Worm (Caenorhabditis elegans) whole organism, mixed stage, embryonic: ENCODE results near the gene die-1.

Experiments used
- ces-1 ChIP-seq: fragments of 150-350 bp; optimal IDR thresholded peaks from 2 replicates; lab custom pipeline; 2014; ENCODE audit warnings: missing biosample characterization, missing genetic modification reagents, missing genetic modification characterization
- lin-13 ChIP-seq: fragments of 150-350 bp; optimal IDR thresholded peaks from 2 replicates; lab custom pipeline; 2014; ENCODE audit warnings: missing biosample characterization, missing genetic modification characterization
- mep-1 ChIP-seq: fragments of 150-350 bp; optimal IDR thresholded peaks from 2 replicates; lab custom pipeline; 2017; ENCODE audit warnings: missing biosample characterization, missing genetic modification reagents, missing genetic modification characterization, inconsistent platforms
- nhr-12 ChIP-seq: fragments of 150-350 bp; optimal IDR thresholded peaks from 2 replicates; lab custom pipeline; 2014; ENCODE audit warnings: missing biosample characterization, missing genetic modification characterization
- nhr-237 ChIP-seq: fragments of 150-350 bp; optimal IDR thresholded peaks from 2 replicates; lab custom pipeline; 2014; ENCODE audit warnings: missing biosample characterization, missing genetic modification characterization
- nhr-28 ChIP-seq: fragments of 150-350 bp; optimal IDR thresholded peaks from 2 replicates; lab custom pipeline; 2014; ENCODE audit warnings: missing biosample characterization, missing genetic modification characterization
- sem-2 ChIP-seq: fragments of 200-800 bp; sonication (Bioruptor generic); optimal IDR thresholded peaks from 2 replicates; lab custom pipeline; 2018; ENCODE audit warnings: mild to moderate bottlenecking, missing genetic modification characterization, missing compliant biosample characterization
- snpc-4 ChIP-seq: fragments of 150-350 bp; optimal IDR thresholded peaks from 2 replicates; lab custom pipeline; 2014; ENCODE audit warnings: missing biosample characterization, missing genetic modification characterization
- unc-120 ChIP-seq: sonication (generic microtip); optimal IDR thresholded peaks from 2 replicates; lab custom pipeline; 2017; ENCODE audit warnings: missing genetic modification characterization, missing compliant biosample characterization; ENCODE audit not compliant: poor library complexity, severe bottlenecking
- unc-39 ChIP-seq: fragments of 150-350 bp; optimal IDR thresholded peaks from 2 replicates; lab custom pipeline; 2014; ENCODE audit warnings: missing biosample characterization, missing genetic modification characterization
- ztf-11 ChIP-seq: fragments of 150-350 bp; optimal IDR thresholded peaks from 2 replicates; lab custom pipeline; 2014; ENCODE audit warnings: missing biosample characterization, missing genetic modification characterization

- TF ChIP-seq mep-1 (tag; lab: Kevin White, UChicago) (no peak), sem-2 (GFP tag; lab: Kevin White, UChicago) (no peak), nhr-237 (no peak), unc-120 (tag; lab: Kevin White, UChicago) (peak; percentile 39), ces-1 (GFP tag; lab: Kevin White, UChicago) (peak; percentile 82), nhr-28 (tag; lab: Kevin White, UChicago) (no peak), unc-39 (tag; lab: Kevin White, UChicago) (no peak), nhr-12 (tag; lab: Kevin White, UChicago) (no peak), snpc-4 (no peak), lin-13 (tag; lab: Kevin White, UChicago) (no peak), ztf-11 (no peak)
Observed at ce11 chrII:10065472-10065871, 2.2 kb downstream of the die-1 start.
